Worm (Caenorhabditis elegans) whole organism, mixed stage, embryonic: ENCODE results near the gene Y41E3.8.

ENCODE experiments used
- flh-1 ChIP-seq: fragments of 200-800 bp; sonication (Bioruptor generic); optimal IDR thresholded peaks from 2 replicates; lab custom pipeline; 2018; ENCODE audit warnings: mild to moderate bottlenecking, missing genetic modification characterization, moderate library complexity, missing compliant biosample characterization
- lsy-2 ChIP-seq: fragments of 150-350 bp; optimal IDR thresholded peaks from 2 replicates; lab custom pipeline; 2014; ENCODE audit warnings: missing biosample characterization, missing genetic modification characterization
- mls-2 ChIP-seq: sonication (generic microtip); optimal IDR thresholded peaks from 2 replicates; lab custom pipeline; 2016; ENCODE audit warnings: mild to moderate bottlenecking, missing genetic modification characterization, moderate library complexity, missing compliant biosample characterization
- nhr-12 ChIP-seq: fragments of 150-350 bp; optimal IDR thresholded peaks from 2 replicates; lab custom pipeline; 2014; ENCODE audit warnings: missing biosample characterization, missing genetic modification characterization
- nhr-28 ChIP-seq: fragments of 150-350 bp; optimal IDR thresholded peaks from 2 replicates; lab custom pipeline; 2014; ENCODE audit warnings: missing biosample characterization, missing genetic modification characterization

DNA sequence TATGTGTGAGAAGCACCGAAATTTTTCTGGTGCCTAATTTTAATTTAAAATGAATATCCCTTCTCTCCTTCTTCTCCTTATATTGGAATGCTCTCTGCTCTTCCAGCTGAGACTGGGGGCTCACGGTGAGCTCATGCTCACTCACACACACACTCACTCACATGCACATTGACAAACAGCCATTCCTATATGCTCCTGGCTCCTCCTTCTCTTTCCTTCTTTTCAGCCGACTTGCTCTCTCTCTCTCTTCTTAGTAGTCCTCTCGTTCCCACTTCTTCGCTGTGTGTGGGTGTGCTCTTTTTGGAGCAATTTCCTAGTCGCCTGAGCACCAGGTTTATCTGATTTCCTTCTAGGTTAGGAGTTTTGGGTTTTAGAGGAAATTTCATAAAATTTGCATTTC lies 7.8 kb downstream of the Y41E3.8 start:
- peak; percentile 43 for TF ChIP-seq mls-2
- TF ChIP-seq flh-1 (GFP tag; lab: Kevin White, UChicago) = no peak
- no peak for TF ChIP-seq nhr-12 (tag; lab: Kevin White, UChicago)
- TF ChIP-seq nhr-28 (tag; lab: Kevin White, UChicago) = no peak
- TF ChIP-seq lsy-2 (tag; lab: Kevin White, UChicago) = no peak
